Worm (Caenorhabditis elegans): ENCODE data around the gene F53B1.2.

DNA sequence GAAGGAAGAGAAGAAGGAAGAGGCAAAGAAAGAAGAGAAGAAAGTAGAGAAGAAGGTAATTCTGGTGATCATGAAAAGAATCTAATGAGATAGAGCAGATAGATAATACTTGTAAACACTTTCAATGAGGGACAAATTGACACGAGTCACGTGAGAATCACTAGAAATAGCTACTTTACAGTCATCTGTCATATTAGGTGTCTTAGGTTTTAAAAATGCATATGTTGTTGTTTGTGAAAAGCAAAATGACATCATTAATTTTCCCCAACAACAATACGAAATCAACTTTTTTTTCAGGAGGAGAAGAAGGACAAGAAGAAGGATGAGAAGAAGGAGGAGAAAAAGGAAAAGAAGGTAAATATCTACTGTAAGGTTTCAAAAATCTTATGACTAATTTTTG is 33.6 kb upstream of the F53B1.2 start:
- no peak for TF ChIP-seq pha-4 (tag; optimal IDR thresholded peaks at IDR 0.05)
- no peak for TF ChIP-seq zip-8 (tag; optimal IDR thresholded peaks at IDR 0.05)
- TF ChIP-seq nhr-12 (tag; optimal IDR thresholded peaks at IDR 0.05), result no peak
- TF ChIP-seq blmp-1 (tag; optimal IDR thresholded peaks at IDR 0.05), result no peak
- no peak for TF ChIP-seq mep-1 (tag; optimal IDR thresholded peaks at IDR 0.05)
- no peak for TF ChIP-seq ces-1 (GFP tag; optimal IDR thresholded peaks at IDR 0.05)
- no peak for TF ChIP-seq lin-13 (tag; optimal IDR thresholded peaks at IDR 0.05)
- no peak for TF ChIP-seq snpc-4 (tag; optimal IDR thresholded peaks at IDR 0.05)
- no peak for TF ChIP-seq M03D4.4 (tag; optimal IDR thresholded peaks at IDR 0.05)
- no peak for TF ChIP-seq hlh-1 (tag; optimal IDR thresholded peaks at IDR 0.05)
- TF ChIP-seq nhr-28 (tag; optimal IDR thresholded peaks at IDR 0.05), result no peak

Data from whole organism, mixed stage, embryonic.